Worm (Caenorhabditis elegans): ENCODE results near the gene ptp-5.2.

DNA sequence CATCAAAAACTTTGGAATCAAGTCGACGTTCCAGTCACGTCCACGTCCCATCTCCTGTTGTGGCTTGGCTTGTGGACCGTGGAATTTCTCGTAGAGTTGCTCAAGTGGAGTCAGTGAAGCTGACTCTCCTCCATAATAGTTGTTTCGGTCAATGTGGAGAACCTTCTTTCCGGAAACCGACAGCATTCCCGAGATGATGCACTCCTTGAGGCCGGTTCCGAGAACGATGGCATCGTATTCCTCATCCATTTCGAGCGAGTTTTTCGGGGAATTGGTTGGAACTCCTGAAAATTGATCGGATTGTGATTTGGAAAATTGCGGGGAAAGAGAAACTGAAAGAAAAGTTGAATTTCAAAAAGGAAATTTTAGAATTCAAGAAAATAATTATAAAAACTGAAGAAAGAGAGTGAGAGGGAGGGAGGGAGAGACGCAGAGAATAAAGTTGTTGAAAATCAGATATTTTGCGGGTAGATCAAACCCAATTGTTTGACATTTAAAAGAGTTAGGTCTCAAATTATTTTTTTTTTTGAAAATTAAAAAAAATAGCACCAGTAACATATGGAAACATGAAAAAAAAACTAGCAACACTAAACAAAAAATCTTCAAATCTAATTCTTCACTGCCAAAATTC, 32.0 kb upstream of the ptp-5.2 start, which contains the start of gene gdi-1:
- TF ChIP-seq pat-9 (tag; optimal IDR thresholded peaks at IDR 0.05) (no peak), elt-4 (tag; optimal IDR thresholded peaks at IDR 0.05) (no peak), tbx-2 (tag; optimal IDR thresholded peaks at IDR 0.05) (no peak), nhr-11 (tag; optimal IDR thresholded peaks at IDR 0.05) (no peak), ceh-31 (tag; optimal IDR thresholded peaks at IDR 0.05) (no peak), ceh-14 (tag; optimal IDR thresholded peaks at IDR 0.05) (no peak), pqm-1 (tag; optimal IDR thresholded peaks at IDR 0.05) (no peak), dmd-4 (tag; optimal IDR thresholded peaks at IDR 0.05; ENCODE audit: borderline replicate concordance) (no peak), pros-1 (tag; optimal IDR thresholded peaks at IDR 0.05) (no peak), ceh-19 (GFP tag; optimal IDR thresholded peaks at IDR 0.05) (no peak), unc-3 (GFP tag; conservative IDR thresholded peaks at IDR 0.05) (no peak), unc-3 (tag; optimal IDR thresholded peaks at IDR 0.05) (no peak)
